Fruit fly (Drosophila melanogaster) whole organism, embryonic: ENCODE measurements around the gene CG5382.

ENCODE experiments used
- Adf1 ChIP-seq: fragments of 200-800 bp; sonication (Bioruptor generic); IDR thresholded peaks from 2 replicates; pipeline ENCODE4 v1.3.6; 2022; ENCODE audit warnings: missing biosample characterization, missing genetic modification characterization
- Awh ChIP-seq: fragments of 200-800 bp; sonication (Bioruptor generic); IDR thresholded peaks from 2 replicates; pipeline ENCODE4, ENCODE4 v1.3.6; 2022; ENCODE audit warnings: missing biosample characterization, missing genetic modification characterization
- Bgb ChIP-seq: fragments of 200-800 bp; sonication (Bioruptor generic); IDR thresholded peaks from 2 replicates; pipeline ENCODE4 v1.3.6; 2022; ENCODE audit warnings: missing biosample characterization, missing genetic modification characterization; ENCODE audit not compliant: partially characterized antibody
- Blimp-1 ChIP-seq: fragments of 200-800 bp; sonication (Bioruptor generic); optimal IDR thresholded peaks from 3 replicates; lab custom pipeline; 2018; ENCODE audit warnings: missing biosample characterization, missing genetic modification characterization, mild to moderate bottlenecking, moderate library complexity, missing genetic modification reagents
- CG14050 ChIP-seq: fragments of 200-800 bp; sonication (Bioruptor generic); IDR thresholded peaks from 3 replicates; pipeline ENCODE4 v1.3.6; 2022; ENCODE audit warnings: missing biosample characterization, missing genetic modification characterization
- CG1529 ChIP-seq: fragments of 200-800 bp; sonication (Bioruptor generic); optimal IDR thresholded peaks from 3 replicates; lab custom pipeline; 2018; ENCODE audit warnings: missing biosample characterization, missing genetic modification characterization
- CG17361 ChIP-seq: fragments of 200-800 bp; sonication (Bioruptor generic); IDR thresholded peaks from 3 replicates; pipeline ENCODE4 v1.3.6; 2022; ENCODE audit warnings: missing biosample characterization, missing genetic modification characterization
- CG17912 ChIP-seq: fragments of 200-800 bp; sonication (Bioruptor generic); optimal IDR thresholded peaks from 2 replicates; lab custom pipeline; 2018; ENCODE audit warnings: missing biosample characterization, mild to moderate bottlenecking, missing genetic modification characterization
- CG32772 ChIP-seq: fragments of 200-800 bp; sonication (Bioruptor generic); IDR thresholded peaks from 2 replicates; pipeline ENCODE4 v1.3.6; 2022; ENCODE audit warnings: missing biosample characterization, missing genetic modification characterization
- CG3407 ChIP-seq: fragments of 200-800 bp; sonication (Bioruptor generic); optimal IDR thresholded peaks from 2 replicates; lab custom pipeline; 2018; ENCODE audit warnings: missing biosample characterization, mild to moderate bottlenecking, missing genetic modification characterization
- CG34224 ChIP-seq: fragments of 200-800 bp; sonication (Bioruptor generic); IDR thresholded peaks from 3 replicates; pipeline ENCODE4 v1.3.6; 2022; ENCODE audit warnings: missing biosample characterization, missing genetic modification characterization; ENCODE audit not compliant: partially characterized antibody
- CG6654 ChIP-seq: fragments of 200-800 bp; sonication (Bioruptor generic); optimal IDR thresholded peaks from 2 replicates; lab custom pipeline; 2017; ENCODE audit warnings: missing biosample characterization, mild to moderate bottlenecking, missing genetic modification characterization
- CG6813 ChIP-seq: fragments of 200-800 bp; sonication (Bioruptor generic); optimal IDR thresholded peaks from 2 replicates; lab custom pipeline; 2017; ENCODE audit warnings: missing biosample characterization, missing genetic modification characterization, mild to moderate bottlenecking, moderate library complexity, missing genetic modification reagents
- CG7786 ChIP-seq: fragments of 200-800 bp; sonication (Bioruptor generic); optimal IDR thresholded peaks from 2 replicates; lab custom pipeline; 2016; ENCODE audit warnings: missing biosample characterization, missing genetic modification characterization
- CG8290 ChIP-seq, 3 experiments: fragments of 200-800 bp; sonication (Bioruptor generic); optimal IDR thresholded peaks; 2 replicates each; lab custom pipeline; 2016 to 2019; ENCODE audit warnings: missing biosample characterization in 3 of 3, missing genetic modification characterization in 3 of 3, mild to moderate bottlenecking in 2 of 3, moderate library complexity in 1 of 3
- CG8478 ChIP-seq: fragments of >200 bp; optimal IDR thresholded peaks from 2 replicates; lab custom pipeline; 2018
- CTCF ChIP-seq: fragments of 200-800 bp; sonication (Bioruptor generic); optimal IDR thresholded peaks from 2 replicates; lab custom pipeline; 2017; ENCODE audit warnings: missing biosample characterization, mild to moderate bottlenecking, missing genetic modification characterization, moderate library complexity
- CrebB ChIP-seq: fragments of 200-800 bp; sonication (Bioruptor generic); optimal IDR thresholded peaks from 3 replicates; lab custom pipeline; 2018; ENCODE audit warnings: missing biosample characterization, mild to moderate bottlenecking, missing genetic modification characterization
- D19B ChIP-seq: fragments of 200-800 bp; sonication (Bioruptor generic); optimal IDR thresholded peaks from 2 replicates; lab custom pipeline; 2017; ENCODE audit warnings: missing biosample characterization, mild to moderate bottlenecking, missing genetic modification characterization
- HHEX ChIP-seq: fragments of 200-800 bp; sonication (Bioruptor generic); optimal IDR thresholded peaks from 3 replicates; lab custom pipeline; 2017; ENCODE audit warnings: missing biosample characterization, mild to moderate bottlenecking, missing genetic modification characterization, missing genetic modification reagents
- Hey ChIP-seq: fragments of 200-800 bp; sonication (Bioruptor generic); optimal IDR thresholded peaks from 3 replicates; lab custom pipeline; 2018; ENCODE audit warnings: missing biosample characterization, mild to moderate bottlenecking, missing genetic modification characterization
- Hr3 ChIP-seq: fragments of 200-800 bp; sonication (Bioruptor generic); optimal IDR thresholded peaks from 3 replicates; lab custom pipeline; 2016; ENCODE audit warnings: missing biosample characterization, missing genetic modification characterization
- Max ChIP-seq: fragments of 200-800 bp; sonication (Bioruptor generic); optimal IDR thresholded peaks from 2 replicates; lab custom pipeline; 2016; ENCODE audit warnings: missing biosample characterization, mild to moderate bottlenecking, missing genetic modification characterization
- Neu2 ChIP-seq: fragments of 200-800 bp; sonication (Bioruptor generic); optimal IDR thresholded peaks from 3 replicates; lab custom pipeline; 2016; ENCODE audit warnings: missing biosample characterization, missing genetic modification characterization, borderline replicate concordance
- Pdp1 ChIP-seq, 2 experiments: fragments of 200-800 bp; sonication (Bioruptor generic); optimal IDR thresholded peaks; 3 replicates each; lab custom pipeline; 2016; ENCODE audit warnings: missing biosample characterization in 2 of 2, missing genetic modification characterization in 2 of 2, mild to moderate bottlenecking in 1 of 2, moderate library complexity in 1 of 2
- aop ChIP-seq: fragments of 200-800 bp; sonication (Bioruptor generic); IDR thresholded peaks from 2 replicates; pipeline ENCODE4 v1.3.6; 2022; ENCODE audit warnings: missing biosample characterization, missing genetic modification characterization
- cas ChIP-seq: fragments of 200-800 bp; sonication (Bioruptor generic); IDR thresholded peaks from 2 replicates; pipeline ENCODE4 v1.3.6; 2022; ENCODE audit warnings: missing biosample characterization, missing genetic modification characterization
- croc ChIP-seq: fragments of 200-800 bp; sonication (Bioruptor generic); conservative IDR thresholded peaks from 3 replicates; pipeline ENCODE4 v1.3.6; 2022; ENCODE audit warnings: missing biosample characterization, missing genetic modification characterization
- dm ChIP-seq: fragments of 200-800 bp; sonication (Bioruptor generic); optimal IDR thresholded peaks from 3 replicates; lab custom pipeline; 2016; ENCODE audit warnings: missing biosample characterization, missing genetic modification characterization
- exex ChIP-seq: fragments of 200-800 bp; sonication (Bioruptor generic); optimal IDR thresholded peaks from 4 replicates; lab custom pipeline; 2018; ENCODE audit warnings: missing biosample characterization, mild to moderate bottlenecking, missing genetic modification characterization, moderate library complexity
- fd64A ChIP-seq: fragments of 200-800 bp; sonication (Bioruptor generic); optimal IDR thresholded peaks from 3 replicates; lab custom pipeline; 2018; ENCODE audit warnings: missing biosample characterization, mild to moderate bottlenecking, missing genetic modification characterization
- fd96Cb ChIP-seq: fragments of 200-800 bp; sonication (Bioruptor generic); optimal IDR thresholded peaks from 2 replicates; lab custom pipeline; 2018; ENCODE audit warnings: missing biosample characterization, mild to moderate bottlenecking, missing genetic modification characterization, moderate library complexity
- fru ChIP-seq: fragments of >200 bp; optimal IDR thresholded peaks from 2 replicates; lab custom pipeline; 2017
- gce ChIP-seq: fragments of 200-800 bp; sonication (Bioruptor generic); IDR thresholded peaks from 3 replicates; pipeline ENCODE4 v1.3.6; 2022; ENCODE audit warnings: missing biosample characterization, missing genetic modification characterization
- ken ChIP-seq: fragments of 200-800 bp; sonication (Bioruptor generic); IDR thresholded peaks from 3 replicates; pipeline ENCODE4 v1.3.6; 2022; ENCODE audit warnings: missing biosample characterization, missing genetic modification characterization
- kni ChIP-seq: fragments of 200-800 bp; sonication (Bioruptor generic); optimal IDR thresholded peaks from 3 replicates; lab custom pipeline; 2017; ENCODE audit warnings: mild to moderate bottlenecking, missing biosample characterization, missing genetic modification reagents, missing genetic modification characterization
- lilli ChIP-seq: fragments of 200-800 bp; sonication (Bioruptor generic); optimal IDR thresholded peaks from 3 replicates; lab custom pipeline; 2016; ENCODE audit warnings: missing biosample characterization, missing genetic modification characterization
- lola ChIP-seq, 3 experiments: fragments of >200 bp in 2 of 3; fragments of 200-800 bp in 1 of 3; sonication (Bioruptor generic) in 1 of 3; optimal IDR thresholded peaks; 2 replicates each; lab custom pipeline; 2017 to 2019; ENCODE audit warnings: missing biosample characterization in 3 of 3, missing genetic modification characterization in 3 of 3, mild to moderate bottlenecking in 1 of 3, moderate library complexity in 1 of 3
- nmo ChIP-seq: fragments of 200-800 bp; sonication (Bioruptor generic); optimal IDR thresholded peaks from 2 replicates; lab custom pipeline; 2018; ENCODE audit warnings: missing biosample characterization, mild to moderate bottlenecking, missing genetic modification characterization, moderate library complexity
- p53 ChIP-seq: fragments of 200-800 bp; sonication (Bioruptor generic); optimal IDR thresholded peaks from 2 replicates; lab custom pipeline; 2016; ENCODE audit warnings: missing biosample characterization, missing genetic modification characterization
- row ChIP-seq: fragments of 200-800 bp; sonication (Bioruptor generic); IDR thresholded peaks from 3 replicates; pipeline ENCODE4 v1.3.6; 2022; ENCODE audit warnings: missing biosample characterization, missing genetic modification characterization
- sens-2 ChIP-seq: fragments of 200-800 bp; sonication (Bioruptor generic); IDR thresholded peaks from 2 replicates; pipeline ENCODE4 v1.3.6; 2022; ENCODE audit warnings: missing biosample characterization, missing genetic modification characterization
- sna ChIP-seq: fragments of 200-800 bp; sonication (Bioruptor generic); IDR thresholded peaks from 2 replicates; pipeline ENCODE4 v1.3.6; 2022; ENCODE audit warnings: missing biosample characterization, missing genetic modification characterization; ENCODE audit not compliant: partially characterized antibody
- sug ChIP-seq: fragments of 200-800 bp; optimal IDR thresholded peaks from 2 replicates; lab custom pipeline; 2019; ENCODE audit warnings: missing biosample characterization, mild to moderate bottlenecking, missing genetic modification characterization, moderate library complexity
- trem ChIP-seq: fragments of 200-800 bp; optimal IDR thresholded peaks from 3 replicates; lab custom pipeline; 2019; ENCODE audit warnings: missing biosample characterization, mild to moderate bottlenecking, missing genetic modification characterization, moderate library complexity
- ttk ChIP-seq: fragments of 200-800 bp; sonication (Bioruptor generic); IDR thresholded peaks from 2 replicates; pipeline ENCODE4 v2.1.2; 2022; ENCODE audit warnings: missing biosample characterization, missing genetic modification characterization
- tup ChIP-seq: fragments of 200-800 bp; sonication (Bioruptor generic); optimal IDR thresholded peaks from 2 replicates; lab custom pipeline; 2016; ENCODE audit warnings: missing biosample characterization, mild to moderate bottlenecking, missing genetic modification characterization, moderate library complexity
- unc-4 ChIP-seq: fragments of 200-800 bp; sonication (Bioruptor generic); IDR thresholded peaks from 2 replicates; pipeline ENCODE4 v1.3.6; 2022; ENCODE audit warnings: missing biosample characterization, missing genetic modification characterization; ENCODE audit not compliant: partially characterized antibody
- zfh1 ChIP-seq: fragments of 200-800 bp; sonication (Bioruptor generic); IDR thresholded peaks from 3 replicates; pipeline ENCODE4 v1.3.6; 2022; ENCODE audit warnings: missing biosample characterization, missing genetic modification characterization

The CG5382 gene

dm6 chr3R:22362218-22362907 is 3.4 kb downstream of the CG5382 start, which contains the start of the genes JMJD6, CG7071 and Muted (continued):
- TF ChIP-seq gce (GFP tag; lab: Robert Waterston, UW), result peak; percentile 82; the same call in 2 of the 3 replicates
- peak; percentile 87 for TF ChIP-seq cas (GFP tag; lab: Robert Waterston, UW)
- TF ChIP-seq D19B, result peak; percentile 76
- TF ChIP-seq CG14050 (GFP tag; lab: Robert Waterston, UW), result peak; percentile 85
- TF ChIP-seq Bgb (GFP tag; lab: Robert Waterston, UW), result peak; percentile 68
- peak; percentile 86 for TF ChIP-seq tup (GFP tag; lab: Kevin White, UChicago)
- peak; percentile 63 for TF ChIP-seq Hey (tag; lab: Kevin White, UChicago)
- peak; percentile 92 for TF ChIP-seq Max
- TF ChIP-seq Neu2 (GFP tag; lab: Kevin White, UChicago), result no peak
- peak; percentile 88 for TF ChIP-seq CG17912 (GFP tag; lab: Kevin White, UChicago)
- TF ChIP-seq CG8478, result no peak
- peak; percentile 77 for TF ChIP-seq CrebB
- TF ChIP-seq Pdp1 (GFP tag; optimal IDR thresholded peaks at IDR 0.05; lab: Kevin White, UChicago), result peak; percentile 81 to 91
- peak; percentile 86 for TF ChIP-seq CG32772
- peak; percentile 64 for TF ChIP-seq CG3407
- peak; percentile 91 for TF ChIP-seq ttk (GFP tag; lab: Robert Waterston, UW)
- TF ChIP-seq CG34224, result peak; percentile 90
- TF ChIP-seq unc-4 (GFP tag; lab: Robert Waterston, UW), result peak; percentile 90
- TF ChIP-seq Awh (GFP tag; lab: Robert Waterston, UW), result peak; percentile 85
- peak; percentile 69 for TF ChIP-seq Adf1
- TF ChIP-seq lilli (GFP tag; lab: Kevin White, UChicago), result peak; percentile 97
- TF ChIP-seq trem, result peak; percentile 82
- TF ChIP-seq croc (GFP tag; lab: Robert Waterston, UW), result peak; percentile 86
- peak; percentile 90 for TF ChIP-seq sens-2 (GFP tag; lab: Robert Waterston, UW)
- TF ChIP-seq CG6813 (GFP tag; lab: Kevin White, UChicago), result peak; percentile 32
- TF ChIP-seq CTCF (GFP tag; lab: Kevin White, UChicago), result peak; percentile 18
- no peak for TF ChIP-seq fru (lab: Kevin White, UChicago)
- TF ChIP-seq dm, result peak; percentile 84
- peak; percentile 88 for TF ChIP-seq nmo (GFP tag; lab: Kevin White, UChicago)
- peak; percentile 91 for TF ChIP-seq sna
- TF ChIP-seq aop (GFP tag; lab: Robert Waterston, UW), result peak; percentile 66; the same call in 1 of the 2 replicates
- TF ChIP-seq zfh1 (GFP tag; lab: Robert Waterston, UW), result peak; percentile 95
- peak; percentile 19 for TF ChIP-seq p53 (GFP tag; lab: Kevin White, UChicago)
- peak; percentile 26 for TF ChIP-seq fd64A (GFP tag; lab: Kevin White, UChicago)
- peak; percentile 92 for TF ChIP-seq Hr3 (GFP tag; lab: Kevin White, UChicago)
- peak; percentile 92 for TF ChIP-seq ken
- TF ChIP-seq exex (tag; lab: Kevin White, UChicago), result peak; percentile 77
- peak; percentile 87 for TF ChIP-seq Blimp-1 (GFP tag; lab: Kevin White, UChicago)
- TF ChIP-seq kni (GFP tag; lab: Kevin White, UChicago), result peak; percentile 84
- peak; percentile 87 for TF ChIP-seq HHEX
- peak; percentile 91 for TF ChIP-seq CG17361 (GFP tag; lab: Robert Waterston, UW)
- TF ChIP-seq lola (GFP tag; optimal IDR thresholded peaks at IDR 0.05; lab: Kevin White, UChicago), result peak in 1 of 3 experiments; percentile 88
- peak; percentile 35 for TF ChIP-seq CG8290 (GFP tag; optimal IDR thresholded peaks at IDR 0.05; lab: Kevin White, UChicago)
- TF ChIP-seq CG8290 (tag; optimal IDR thresholded peaks at IDR 0.05; lab: Kevin White, UChicago), result peak; percentile 37 to 76
- TF ChIP-seq row, result peak; percentile 98
- peak; percentile 76 for TF ChIP-seq CG1529 (GFP tag; lab: Kevin White, UChicago)
- TF ChIP-seq CG7786 (GFP tag; lab: Kevin White, UChicago), result peak; percentile 84
- peak; percentile 64 for TF ChIP-seq CG6654 (GFP tag; lab: Kevin White, UChicago)
- TF ChIP-seq fd96Cb (tag; lab: Kevin White, UChicago), result peak; percentile 79
- TF ChIP-seq sug, result peak; percentile 88
